Worm (Caenorhabditis elegans): ENCODE measurements around the gene natb-1.

natb-1 gene

DNA sequence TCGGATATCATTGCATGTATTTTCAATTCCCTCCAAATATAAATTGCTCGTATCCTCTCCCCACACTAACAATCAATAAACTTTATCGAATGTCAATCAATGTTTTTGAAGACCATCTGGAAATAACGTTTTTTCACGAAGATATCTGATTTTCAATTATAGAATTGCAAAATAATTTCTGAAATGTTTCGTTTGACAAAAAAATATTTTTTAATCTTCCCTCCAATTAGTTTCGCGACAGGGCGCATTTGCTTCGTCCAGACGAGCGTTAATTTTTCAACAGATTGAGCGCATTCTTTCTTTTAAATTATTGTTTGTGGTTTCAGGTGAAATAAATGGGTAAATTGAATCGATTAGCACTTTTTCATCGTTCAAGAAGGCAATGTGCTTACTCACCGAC is 47.9 kb upstream of the natb-1 start, which contains the start of gene vars-1 (continued):
- peak in 2 of 3 experiments; percentile 47 to 69 for TF ChIP-seq ceh-82 (tag; optimal IDR thresholded peaks at IDR 0.05)
- TF ChIP-seq mab-9 (GFP tag; IDR thresholded peaks at IDR 0.05): no peak
- TF ChIP-seq mdl-1 (tag; optimal IDR thresholded peaks at IDR 0.05): peak in 1 of 2 experiments; percentile 7
- TF ChIP-seq alr-1 (tag; optimal IDR thresholded peaks at IDR 0.05; ENCODE audit: borderline replicate concordance): no peak
- TF ChIP-seq lin-14 (GFP tag; optimal IDR thresholded peaks at IDR 0.05): no peak
- TF ChIP-seq F16B12.6 (tag; optimal IDR thresholded peaks at IDR 0.05): peak; percentile 52
- TF ChIP-seq dsc-1 (tag; optimal IDR thresholded peaks at IDR 0.05): peak; percentile 51
- TF ChIP-seq snu-23 (GFP tag; optimal IDR thresholded peaks at IDR 0.05): peak; percentile 75
- no peak for TF ChIP-seq sptf-1 (tag; optimal IDR thresholded peaks at IDR 0.05)
- no peak for TF ChIP-seq tlp-1 (tag; optimal IDR thresholded peaks at IDR 0.05)
- TF ChIP-seq blmp-1 (tag; optimal IDR thresholded peaks at IDR 0.05): peak; percentile 70
- TF ChIP-seq efl-1 (optimal IDR thresholded peaks at IDR 0.05): peak; percentile 97 to 99
- peak; percentile 97 to 100 for TF ChIP-seq efl-1 (GFP tag; optimal IDR thresholded peaks at IDR 0.05 in 1 of 2)
- TF ChIP-seq hlh-17 (GFP tag; optimal IDR thresholded peaks at IDR 0.05; ENCODE audit: borderline replicate concordance): no peak
- no peak for TF ChIP-seq ama-1 (optimal IDR thresholded peaks at IDR 0.05)
- no peak for TF ChIP-seq fkh-4 (tag; optimal IDR thresholded peaks at IDR 0.05; ENCODE audit: borderline replicate concordance)
- TF ChIP-seq egl-27 (tag; optimal IDR thresholded peaks at IDR 0.05): no peak
- peak; percentile 18 for TF ChIP-seq fos-1 (tag; optimal IDR thresholded peaks at IDR 0.05)
- TF ChIP-seq C16A3.4 (tag; optimal IDR thresholded peaks at IDR 0.05): peak; percentile 67
- TF ChIP-seq vab-15 (tag; optimal IDR thresholded peaks at IDR 0.05): no peak
- peak; percentile 74 to 84 for TF ChIP-seq lsy-2 (tag; optimal IDR thresholded peaks at IDR 0.05)
- TF ChIP-seq Y116A8C.19 (tag; optimal IDR thresholded peaks at IDR 0.05; ENCODE audit: borderline replicate concordance): no peak
- no peak for TF ChIP-seq ceh-63 (GFP tag; optimal IDR thresholded peaks at IDR 0.05)
- no peak for TF ChIP-seq jun-1 (tag; optimal IDR thresholded peaks at IDR 0.05)
- no peak for TF ChIP-seq nhr-84 (tag; optimal IDR thresholded peaks at IDR 0.05)
- no peak for TF ChIP-seq ztf-11 (tag; optimal IDR thresholded peaks at IDR 0.05)
- TF ChIP-seq lir-3 (tag; optimal IDR thresholded peaks at IDR 0.05; ENCODE audit: poor library complexity): no peak
- no peak for TF ChIP-seq sox-4 (tag; optimal IDR thresholded peaks at IDR 0.05)
- no peak for TF ChIP-seq ztf-4 (tag; optimal IDR thresholded peaks at IDR 0.05)
- peak; percentile 61 for TF ChIP-seq nhr-90 (tag; optimal IDR thresholded peaks at IDR 0.05; ENCODE audit: poor library complexity)
- no peak for TF ChIP-seq efl-3 (GFP tag; optimal IDR thresholded peaks at IDR 0.05)

DNA sequence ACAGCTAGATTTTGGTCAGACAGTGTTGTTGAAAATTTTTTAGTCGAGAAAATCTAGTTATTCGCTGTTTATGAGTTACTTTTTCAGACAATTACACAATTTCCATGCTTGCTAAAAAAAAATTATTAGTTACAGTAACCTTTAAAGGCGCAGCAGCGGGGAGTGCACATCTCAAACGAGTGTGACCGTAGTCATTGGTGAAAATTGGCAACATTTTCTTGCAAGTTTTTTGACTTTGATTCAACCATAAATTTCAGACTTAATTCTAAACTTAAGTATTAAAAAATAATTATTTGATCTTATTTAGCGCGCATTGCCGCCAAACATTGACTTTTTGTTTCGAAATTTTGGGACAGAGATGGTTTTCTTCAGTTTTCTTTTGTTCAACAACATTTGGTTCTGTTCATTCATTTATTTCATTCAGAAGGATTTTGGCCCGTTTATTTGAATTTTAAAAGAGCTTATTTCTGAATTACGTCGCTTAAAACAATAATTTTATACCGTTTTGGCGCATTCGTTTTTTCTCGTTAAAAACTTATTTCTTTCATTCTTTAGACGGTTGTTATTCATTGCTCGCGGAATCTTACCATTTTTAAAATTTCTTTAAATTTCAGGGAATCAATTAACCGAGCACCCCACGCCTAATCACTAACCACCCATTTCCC is 45.7 kb upstream of the natb-1 start, which contains the start of gene oma-2:
TSS of gene oma-2 (plus strand) at position 615 of the 665 bp plus-strand sequence.
- peak in 1 of 2 experiments; percentile 7 for TF ChIP-seq lsy-2 (tag; optimal IDR thresholded peaks at IDR 0.05)
- TF ChIP-seq hpl-2 (GFP tag; optimal IDR thresholded peaks at IDR 0.05): no peak

DNA sequence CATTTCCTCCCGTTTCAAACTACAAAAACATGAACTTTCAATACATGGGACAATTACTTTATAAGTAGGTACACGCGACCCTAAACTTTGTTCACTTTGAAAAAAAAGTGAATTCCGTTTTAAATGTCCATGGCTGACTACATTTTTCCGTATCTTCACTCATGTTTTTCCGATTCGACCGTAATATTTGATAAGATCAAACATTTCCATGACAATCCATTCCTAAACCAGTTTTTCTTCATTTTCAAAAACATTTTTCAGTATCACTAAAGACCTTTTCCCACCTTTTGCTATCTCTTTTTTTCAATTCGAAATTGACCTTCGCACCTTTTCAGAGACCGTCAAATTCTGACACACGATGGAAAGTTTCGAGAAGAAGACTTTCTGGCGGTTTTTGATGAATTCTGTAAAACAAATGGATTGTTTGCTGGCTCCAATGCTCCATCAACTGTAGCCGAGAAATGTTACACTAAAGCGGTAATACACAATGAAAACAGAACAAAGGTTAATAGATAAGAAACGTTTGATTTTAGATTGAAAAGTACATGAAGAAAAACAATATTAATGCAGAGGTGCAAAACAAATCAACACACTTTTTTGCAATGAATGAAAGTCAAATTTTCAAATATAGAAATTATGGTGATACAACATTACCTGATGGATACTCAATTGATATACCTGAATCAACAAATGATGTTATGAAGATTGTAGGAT is 44.4 kb upstream of the natb-1 start:
- TF ChIP-seq nhr-20 (tag; optimal IDR thresholded peaks at IDR 0.05): peak; percentile 56
- TF ChIP-seq unc-30 (tag; optimal IDR thresholded peaks at IDR 0.05): no peak
- peak in 1 of 2 experiments; percentile 53 for TF ChIP-seq lsy-2 (tag; optimal IDR thresholded peaks at IDR 0.05)
- no peak for TF ChIP-seq nhr-11 (tag; optimal IDR thresholded peaks at IDR 0.05)
- peak; percentile 90 for TF ChIP-seq nhr-85 (tag)
- no peak for TF ChIP-seq pag-3 (tag; optimal IDR thresholded peaks at IDR 0.05; ENCODE audit: borderline replicate concordance, insufficient read depth)
- no peak for TF ChIP-seq irx-1 (tag; optimal IDR thresholded peaks at IDR 0.05)
- TF ChIP-seq blmp-1 (tag; optimal IDR thresholded peaks at IDR 0.05): peak; percentile 82
- no peak for TF ChIP-seq nhr-90 (tag; optimal IDR thresholded peaks at IDR 0.05; ENCODE audit: poor library complexity)
- TF ChIP-seq fkh-10 (GFP tag; optimal IDR thresholded peaks at IDR 0.05): no peak
- TF ChIP-seq lir-3 (tag; optimal IDR thresholded peaks at IDR 0.05; ENCODE audit: poor library complexity): no peak
- peak; percentile 62 for TF ChIP-seq lin-14 (GFP tag; optimal IDR thresholded peaks at IDR 0.05)
- TF ChIP-seq sptf-1 (tag; optimal IDR thresholded peaks at IDR 0.05): no peak
- no peak for TF ChIP-seq C04F5.9 (tag; optimal IDR thresholded peaks at IDR 0.05)
- no peak for TF ChIP-seq efl-3 (GFP tag; optimal IDR thresholded peaks at IDR 0.05)
- TF ChIP-seq elt-3 (tag; optimal IDR thresholded peaks at IDR 0.05): peak in 5 of 6 experiments; percentile 9 to 82 (median 30)
- TF ChIP-seq mab-9 (GFP tag; IDR thresholded peaks at IDR 0.05): no peak
- TF ChIP-seq aha-1 (tag; optimal IDR thresholded peaks at IDR 0.05): no peak
- TF ChIP-seq nhr-12 (tag; optimal IDR thresholded peaks at IDR 0.05): no peak
- no peak for TF ChIP-seq efl-1 (optimal IDR thresholded peaks at IDR 0.05)
- TF ChIP-seq efl-1 (GFP tag; optimal IDR thresholded peaks at IDR 0.05 in 1 of 2): peak in 1 of 2 experiments; percentile 54
- no peak for TF ChIP-seq F16B12.6 (tag; optimal IDR thresholded peaks at IDR 0.05)
- TF ChIP-seq grh-1 (GFP tag; IDR thresholded peaks at IDR 0.05): peak; percentile 74
- TF ChIP-seq snpc-4 (tag; optimal IDR thresholded peaks at IDR 0.05): no peak
- no peak for TF ChIP-seq nhr-19 (GFP tag; conservative IDR thresholded peaks at IDR 0.05)

Measured in whole organism, L1 larva.